Worm (Caenorhabditis elegans): ENCODE measurements around the gene srm-5.

The srm-5 gene

DNA sequence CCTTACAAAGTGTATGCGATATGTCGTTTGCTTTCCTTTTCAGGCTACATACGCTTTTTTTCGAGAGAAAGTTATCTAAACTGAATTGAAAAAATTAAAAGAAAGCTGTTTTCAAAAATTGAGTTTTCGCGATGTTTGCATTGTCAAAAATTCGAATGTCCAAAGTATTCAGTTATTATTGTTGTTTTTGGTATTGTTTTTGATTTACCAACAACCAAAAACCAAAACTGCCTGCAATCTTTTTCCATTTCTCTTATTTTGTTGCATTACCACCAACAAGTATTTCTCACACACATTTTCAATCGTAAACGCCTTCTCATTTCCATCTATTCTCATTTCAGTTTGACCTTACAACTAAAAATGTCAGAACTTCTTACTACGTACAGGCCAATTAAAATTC lies 6.2 kb upstream of the srm-5 start, which contains the start of gene pepm-1:
pepm-1 (plus strand) TSS at position 301 of the 400 bp plus-strand sequence.
- TF ChIP-seq lin-32 (GFP tag; optimal IDR thresholded peaks at IDR 0.05) (no peak), sptf-1 (tag; optimal IDR thresholded peaks at IDR 0.05) (no peak), hlh-1 (tag; optimal IDR thresholded peaks at IDR 0.05) (no peak), ceh-83 (GFP tag; optimal IDR thresholded peaks at IDR 0.05) (no peak)

DNA sequence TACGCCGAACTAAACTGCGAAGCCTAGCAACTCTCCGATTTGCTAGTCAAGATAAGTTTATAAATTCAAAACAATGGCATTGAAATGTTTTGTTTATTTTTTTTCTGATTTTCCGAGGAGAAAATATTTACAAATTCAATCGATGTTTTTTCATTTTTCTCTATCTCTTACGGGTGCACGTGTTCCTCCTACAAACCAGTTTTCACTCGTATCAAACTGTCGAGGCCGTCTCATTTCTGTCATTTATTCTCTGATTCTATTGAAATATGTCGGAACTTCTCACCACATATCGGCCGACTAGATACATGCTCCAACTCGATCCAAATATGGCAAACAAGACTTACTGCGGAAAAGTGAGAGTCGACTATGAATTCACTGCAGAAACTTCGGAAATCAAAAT lies 3.5 kb upstream of the srm-5 start, which contains the start of gene F47B8.8:
F47B8.8 (plus strand) TSS at position 257 of the 400 bp plus-strand sequence.
- TF ChIP-seq mls-2 (tag; optimal IDR thresholded peaks at IDR 0.05) (no peak), hlh-1 (tag; optimal IDR thresholded peaks at IDR 0.05) (no peak), M03D4.4 (tag; optimal IDR thresholded peaks at IDR 0.05) (no peak), lsy-2 (tag; optimal IDR thresholded peaks at IDR 0.05) (no peak), cnd-1 (tag; optimal IDR thresholded peaks at IDR 0.05) (no peak), unc-120 (tag; optimal IDR thresholded peaks at IDR 0.05; ENCODE audit: poor library complexity, severe bottlenecking) (no peak), zip-8 (tag; optimal IDR thresholded peaks at IDR 0.05) (no peak), lin-13 (tag; optimal IDR thresholded peaks at IDR 0.05) (no peak), sptf-1 (tag; optimal IDR thresholded peaks at IDR 0.05) (no peak), unc-39 (tag; optimal IDR thresholded peaks at IDR 0.05) (no peak), nhr-28 (tag; optimal IDR thresholded peaks at IDR 0.05) (no peak), snpc-4 (tag; optimal IDR thresholded peaks at IDR 0.05) (no peak), elt-1 (tag; optimal IDR thresholded peaks at IDR 0.05; ENCODE audit: borderline replicate concordance, insufficient read depth) (no peak), sem-2 (GFP tag; optimal IDR thresholded peaks at IDR 0.05) (no peak), unc-62 (GFP tag; optimal IDR thresholded peaks at IDR 0.05) (no peak), blmp-1 (tag; optimal IDR thresholded peaks at IDR 0.05) (no peak), nhr-237 (tag; optimal IDR thresholded peaks at IDR 0.05) (no peak), mep-1 (tag; optimal IDR thresholded peaks at IDR 0.05) (no peak), elt-3 (tag; optimal IDR thresholded peaks at IDR 0.05) (no peak), ham-2 (GFP tag; optimal IDR thresholded peaks at IDR 0.05) (no peak)

DNA sequence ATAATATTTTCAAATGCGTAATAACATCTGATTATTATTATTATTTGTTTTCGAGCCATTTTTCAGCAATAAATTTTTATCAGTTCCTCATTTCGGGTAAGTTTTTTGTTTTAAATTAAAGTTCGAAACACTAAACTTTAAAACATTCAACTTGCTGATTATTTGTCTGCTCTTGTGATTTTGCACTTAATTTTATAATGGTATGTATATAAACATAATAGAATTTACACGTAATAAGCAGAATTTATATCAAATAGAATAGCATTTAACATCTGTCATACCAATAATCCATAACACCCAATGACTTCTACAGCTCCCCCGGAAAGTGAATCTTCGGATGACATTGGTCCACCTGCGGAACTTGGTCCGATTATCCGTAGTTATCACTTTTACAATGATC lies 1.9 kb upstream of the srm-5 start, which contains the start of gene srm-4:
srm-4 (plus strand) TSS at position 301 of the 400 bp plus-strand sequence.
- TF ChIP-seq hlh-1 (tag; optimal IDR thresholded peaks at IDR 0.05) (no peak), blmp-1 (tag; optimal IDR thresholded peaks at IDR 0.05) (no peak), nhr-28 (tag; optimal IDR thresholded peaks at IDR 0.05) (no peak), drap-1 (GFP tag; optimal IDR thresholded peaks at IDR 0.05) (no peak), ham-2 (GFP tag; optimal IDR thresholded peaks at IDR 0.05) (no peak), mab-5 (tag; optimal IDR thresholded peaks at IDR 0.05) (no peak), elt-1 (tag; optimal IDR thresholded peaks at IDR 0.05; ENCODE audit: borderline replicate concordance, insufficient read depth) (no peak), zip-8 (tag; optimal IDR thresholded peaks at IDR 0.05) (no peak), ceh-39 (tag; optimal IDR thresholded peaks at IDR 0.05) (no peak), sem-2 (GFP tag; optimal IDR thresholded peaks at IDR 0.05) (no peak), pha-4 (tag; optimal IDR thresholded peaks at IDR 0.05) (no peak), flh-1 (GFP tag; optimal IDR thresholded peaks at IDR 0.05) (no peak), ceh-83 (GFP tag; optimal IDR thresholded peaks at IDR 0.05) (no peak), M03D4.4 (tag; optimal IDR thresholded peaks at IDR 0.05) (no peak), nhr-2 (tag; optimal IDR thresholded peaks at IDR 0.05) (no peak)

DNA sequence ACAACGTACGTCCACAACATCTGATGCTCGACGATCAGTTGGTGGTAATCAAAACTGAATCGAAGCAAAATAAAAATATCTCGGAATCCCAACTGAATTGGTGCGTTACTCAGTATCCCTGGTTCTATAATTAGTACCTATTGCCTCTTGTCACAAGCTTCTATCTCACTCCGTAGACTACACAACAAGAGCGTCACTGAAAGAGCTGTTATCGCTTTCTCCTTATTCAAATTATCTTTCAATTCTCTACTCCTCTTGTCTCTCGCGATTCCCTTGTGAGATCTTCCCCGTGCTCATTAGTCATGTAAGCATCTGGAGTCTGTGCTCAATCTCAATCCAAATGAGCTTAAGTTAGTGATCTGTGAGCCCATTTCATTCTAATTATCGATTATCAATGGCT lies 1.7 kb downstream of the srm-5 start, which contains the start of gene srm-6:
srm-6 (plus strand) TSS at position 301 of the 400 bp plus-strand sequence.
- TF ChIP-seq unc-62 (GFP tag; optimal IDR thresholded peaks at IDR 0.05) (no peak), bed-3 (GFP tag; optimal IDR thresholded peaks at IDR 0.05) (no peak), mep-1 (tag; optimal IDR thresholded peaks at IDR 0.05) (no peak), ceh-83 (GFP tag; optimal IDR thresholded peaks at IDR 0.05) (no peak), ces-1 (GFP tag; optimal IDR thresholded peaks at IDR 0.05) (no peak), elt-1 (tag; optimal IDR thresholded peaks at IDR 0.05; ENCODE audit: borderline replicate concordance, insufficient read depth) (no peak), blmp-1 (tag; optimal IDR thresholded peaks at IDR 0.05) (no peak), lin-32 (GFP tag; optimal IDR thresholded peaks at IDR 0.05) (no peak)

DNA sequence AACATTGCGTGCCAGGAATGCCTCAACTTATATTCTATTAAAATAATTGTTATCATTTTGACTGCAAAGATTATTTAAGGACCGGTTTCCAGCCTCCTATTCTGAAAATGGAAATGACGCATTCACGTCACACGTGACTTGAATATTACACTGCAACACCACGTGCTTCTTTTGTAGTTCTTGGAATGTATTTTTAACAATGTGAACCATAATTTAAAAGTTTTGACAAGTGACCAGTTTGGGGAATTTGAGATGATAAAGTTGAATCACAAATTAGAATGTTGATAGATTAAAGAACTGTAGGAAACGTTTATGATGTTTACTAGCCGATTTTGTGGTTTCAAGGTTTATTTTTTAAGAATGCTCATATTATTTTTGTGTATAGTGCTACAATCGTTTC lies 6.7 kb downstream of the srm-5 start, which contains the start of gene F47B8.10:
F47B8.10 (plus strand) TSS at position 301 of the 400 bp plus-strand sequence.
- no peak for TF ChIP-seq elt-3 (tag; optimal IDR thresholded peaks at IDR 0.05)
- TF ChIP-seq sptf-1 (tag; optimal IDR thresholded peaks at IDR 0.05): no peak
- no peak for TF ChIP-seq nhr-76 (tag; optimal IDR thresholded peaks at IDR 0.05)
- TF ChIP-seq snpc-4 (tag; optimal IDR thresholded peaks at IDR 0.05): no peak
- TF ChIP-seq lsy-2 (tag; optimal IDR thresholded peaks at IDR 0.05): no peak
- TF ChIP-seq blmp-1 (tag; optimal IDR thresholded peaks at IDR 0.05): no peak
- no peak for TF ChIP-seq mab-5 (tag; optimal IDR thresholded peaks at IDR 0.05)
- TF ChIP-seq nhr-28 (tag; optimal IDR thresholded peaks at IDR 0.05): no peak
- TF ChIP-seq ceh-43 (GFP tag; optimal IDR thresholded peaks at IDR 0.05): no peak
- TF ChIP-seq drap-1 (GFP tag; optimal IDR thresholded peaks at IDR 0.05): no peak
- TF ChIP-seq mls-2 (tag; optimal IDR thresholded peaks at IDR 0.05): no peak
- no peak for TF ChIP-seq pha-4 (tag; optimal IDR thresholded peaks at IDR 0.05)
- no peak for TF ChIP-seq lin-13 (tag; optimal IDR thresholded peaks at IDR 0.05)
- TF ChIP-seq bed-3 (GFP tag; optimal IDR thresholded peaks at IDR 0.05): no peak
- no peak for TF ChIP-seq nhr-237 (tag; optimal IDR thresholded peaks at IDR 0.05)
- no peak for TF ChIP-seq cnd-1 (tag; optimal IDR thresholded peaks at IDR 0.05)
- no peak for TF ChIP-seq zip-8 (tag; optimal IDR thresholded peaks at IDR 0.05)

Data from whole organism, mixed stage, embryonic.